Fruit fly (Drosophila melanogaster): Measurements from ENCODE around the gene CG42717.
A peak's percentile ranks its signal among the peaks of the same experiment; 100 is the strongest.

Gene CG42717

dm6 chr3L:16025020-16025680 is 7.8 kb downstream of the CG42717 start (continued):
- TF ChIP-seq crol (GFP tag; IDR thresholded peaks at IDR 0.05) = peak; percentile 22; the same call in 1 of the 2 replicates
- 0 out of 2 replicates have a peak, but pooled peaks have one; percentile 3 for TF ChIP-seq CG6689 (GFP tag; IDR thresholded peaks at IDR 0.05)
- no peak for TF ChIP-seq CG2875 (GFP tag; optimal IDR thresholded peaks at IDR 0.05)
- no peak for TF ChIP-seq CG14050 (GFP tag; IDR thresholded peaks at IDR 0.05)
- 0 out of 2 replicates have a peak, but pooled peaks have one; percentile 17 for TF ChIP-seq sob (GFP tag; IDR thresholded peaks at IDR 0.05)
- TF ChIP-seq Eip74EF (GFP tag; optimal IDR thresholded peaks at IDR 0.05) = no peak
- TF ChIP-seq cg (GFP tag; optimal IDR thresholded peaks at IDR 0.05) = peak; percentile 61
- TF ChIP-seq Hmr (GFP tag; optimal IDR thresholded peaks at IDR 0.05) = no peak
- no peak for TF ChIP-seq CG12391 (tag; optimal IDR thresholded peaks at IDR 0.05)
- TF ChIP-seq Tbp (GFP tag; optimal IDR thresholded peaks at IDR 0.05) = no peak
- TF ChIP-seq CG34224 (GFP tag; IDR thresholded peaks at IDR 0.05; ENCODE audit: partially characterized antibody) = no peak
- TF ChIP-seq CG6654 (GFP tag; optimal IDR thresholded peaks at IDR 0.05) = no peak
- TF ChIP-seq CG10366 (GFP tag; IDR thresholded peaks at IDR 0.05) = no peak
- peak; percentile 77 for TF ChIP-seq D (optimal IDR thresholded peaks at IDR 0.05)
- TF ChIP-seq D (GFP tag; optimal IDR thresholded peaks at IDR 0.05) = no peak
- no peak for TF ChIP-seq bigmax (GFP tag; optimal IDR thresholded peaks at IDR 0.05)
- TF ChIP-seq pros (GFP tag; optimal IDR thresholded peaks at IDR 0.05) = peak; percentile 9
- TF ChIP-seq CkIIα-i1 (GFP tag; IDR thresholded peaks at IDR 0.05) = no peak
- TF ChIP-seq dati (GFP tag; IDR thresholded peaks at IDR 0.05) = no peak
- no peak for TF ChIP-seq CG1832 (GFP tag; optimal IDR thresholded peaks at IDR 0.05)
- no peak for TF ChIP-seq gfzf (GFP tag; optimal IDR thresholded peaks at IDR 0.05)
- no peak for TF ChIP-seq HLH3B (GFP tag; IDR thresholded peaks at IDR 0.05)
- no peak for TF ChIP-seq Optix (GFP tag; IDR thresholded peaks at IDR 0.05)
- 0 out of 2 replicates have a peak, but pooled peaks have one; percentile 23 for TF ChIP-seq CG11247 (GFP tag; IDR thresholded peaks at IDR 0.05)
- TF ChIP-seq ab (GFP tag; optimal IDR thresholded peaks at IDR 0.05) = no peak
- TF ChIP-seq ase (GFP tag; IDR thresholded peaks at IDR 0.05) = no peak
- no peak for TF ChIP-seq CG12744 (GFP tag; optimal IDR thresholded peaks at IDR 0.05)
- TF ChIP-seq Xbp1 (GFP tag; optimal IDR thresholded peaks at IDR 0.05) = no peak
- TF ChIP-seq Gug (GFP tag; IDR thresholded peaks at IDR 0.05) = no peak
- no peak for TF ChIP-seq Lim3 (GFP tag; IDR thresholded peaks at IDR 0.05)
- no peak for TF ChIP-seq Oaz (GFP tag; IDR thresholded peaks at IDR 0.05)
- TF ChIP-seq CG17912 (GFP tag; optimal IDR thresholded peaks at IDR 0.05) = no peak
- TF ChIP-seq CG7271 (tag; optimal IDR thresholded peaks at IDR 0.05) = peak; percentile 24
- no peak for TF ChIP-seq CG32767 (GFP tag; IDR thresholded peaks at IDR 0.05)
- TF ChIP-seq CG31365 (tag; optimal IDR thresholded peaks at IDR 0.05) = no peak
- no peak for TF ChIP-seq croc (GFP tag; conservative IDR thresholded peaks at IDR 0.05)
- no peak for TF ChIP-seq CG18599 (GFP tag; optimal IDR thresholded peaks at IDR 0.05)
- no peak for TF ChIP-seq sr (GFP tag; IDR thresholded peaks at IDR 0.05)
- 0 out of 4 replicates have a peak, but pooled peaks have one; percentile 27 for TF ChIP-seq Dll (GFP tag; IDR thresholded peaks at IDR 0.05; ENCODE audit: partially characterized antibody)
- TF ChIP-seq CG11456 (GFP tag; IDR thresholded peaks at IDR 0.05) = no peak
- no peak for TF ChIP-seq Mes4 (GFP tag; optimal IDR thresholded peaks at IDR 0.05)
- no peak for TF ChIP-seq Nf-YC (tag; optimal IDR thresholded peaks at IDR 0.05)
- no peak for TF ChIP-seq toy (GFP tag; IDR thresholded peaks at IDR 0.05)
- no peak for TF ChIP-seq hbn (GFP tag; IDR thresholded peaks at IDR 0.05; ENCODE audit: partially characterized antibody)
- no peak for TF ChIP-seq CG17829 (tag; optimal IDR thresholded peaks at IDR 0.05)
- TF ChIP-seq CG2889 (GFP tag; IDR thresholded peaks at IDR 0.05) = no peak
- peak; percentile 90 for TF ChIP-seq CG15479 (GFP tag; optimal IDR thresholded peaks at IDR 0.05)
- peak in 1 of 2 experiments; percentile 96 for TF ChIP-seq tll (GFP tag; optimal IDR thresholded peaks at IDR 0.05)
- no peak for TF ChIP-seq Taf1 (GFP tag; IDR thresholded peaks at IDR 0.05)
- no peak for TF ChIP-seq slbo (GFP tag; IDR thresholded peaks at IDR 0.05)
- TF ChIP-seq CG8478 (optimal IDR thresholded peaks at IDR 0.05) = no peak

All from whole organism, embryonic.